ENCODE assay signal across 2 fruit fly cellular contexts in genomic region chr3R:6199717-6200116, dm6.
A peak's percentile ranks its signal among the peaks of the same experiment; 100 is the strongest.
TF ChIP-seq lines count a peak whose summit lies in the region.

No protein-coding gene starts in this region.

- no peak for TF ChIP-seq CTCF in whole organism, embryonic (GFP tag; optimal IDR thresholded peaks at IDR 0.05; lab: Kevin White, UChicago)

TF ChIP-seq in whole organism, embryonic, 481 proteins besides CTCF, POLR2A, EP300 and RAD21:
- no peak for TF ChIP-seq CG16863 (GFP tag; optimal IDR thresholded peaks at IDR 0.05; lab: Kevin White, UChicago)
- peak; percentile 77 for TF ChIP-seq Ets65A (GFP tag; lab: Kevin White, UChicago)
- TF ChIP-seq sens (GFP tag; lab: Kevin White, UChicago) = peak; percentile 34
- TF ChIP-seq Blimp-1 (GFP tag; optimal IDR thresholded peaks at IDR 0.05; lab: Kevin White, UChicago) = peak; percentile 31
- TF ChIP-seq Sox102F (GFP tag; optimal IDR thresholded peaks at IDR 0.05; lab: Kevin White, UChicago) = peak; percentile 36
- peak; percentile 10 for TF ChIP-seq dmrt99B (tag; optimal IDR thresholded peaks at IDR 0.05; lab: Kevin White, UChicago)

TF ChIP-seq in whole organism, prepupa, 60 proteins besides CTCF, POLR2A, EP300 and RAD21:
- peak; percentile 12 for TF ChIP-seq pdm3 (GFP tag; optimal IDR thresholded peaks at IDR 0.05; lab: Kevin White, UChicago)
- peak; percentile 62 for TF ChIP-seq Hr4 (GFP tag; optimal IDR thresholded peaks at IDR 0.05; lab: Kevin White, UChicago)
- TF ChIP-seq CG4318 (GFP tag; optimal IDR thresholded peaks at IDR 0.05; lab: Kevin White, UChicago) = peak; percentile 19
- no peak for TF ChIP-seq Sox14 (GFP tag; optimal IDR thresholded peaks at IDR 0.05; lab: Kevin White, UChicago)
- TF ChIP-seq Hr39 (GFP tag; optimal IDR thresholded peaks at IDR 0.05; lab: Kevin White, UChicago) = no peak
- peak; percentile 67 for TF ChIP-seq CG32006 (GFP tag; optimal IDR thresholded peaks at IDR 0.05; lab: Kevin White, UChicago)
- no peak for TF ChIP-seq svp (GFP tag; lab: Kevin White, UChicago)
- no peak for TF ChIP-seq spab (GFP tag; optimal IDR thresholded peaks at IDR 0.05; lab: Kevin White, UChicago)
- peak; percentile 39; the same call in 1 of the 2 replicates for TF ChIP-seq CG15336 (GFP tag; IDR thresholded peaks at IDR 0.05; lab: Robert Waterston, UW)
- peak; percentile 60 for TF ChIP-seq Eip78C (GFP tag; lab: Kevin White, UChicago)
TF ChIP-seq in whole organism, prepupa: peak in this region for 6.

Comparison
In these comparisons a context has a peak if more than half of its experiments do, and no peak if none do; other contexts are left out.
1. Of the 7 proteins assayed by ChIP-seq in both whole organism, embryonic and whole organism, prepupa: peak only in whole organism, embryonic: Blimp-1 and Sox102F; only in whole organism, prepupa: none; in both: none; in neither: 5.